Worm (Caenorhabditis elegans): ENCODE data around the gene F02A9.1.

The F02A9.1 gene

ce11 chrIII:9104060-9104459 is 26.5 kb upstream of the F02A9.1 start (continued):
- TF ChIP-seq Y53F4B.3 (GFP tag; IDR thresholded peaks at IDR 0.05) = peak; percentile 27; the same call in 1 of the 2 replicates
- 0 out of 2 replicates have a peak, but pooled peaks have one; percentile 30 for TF ChIP-seq Y95B8A.8 (GFP tag; IDR thresholded peaks at IDR 0.05)
- peak; percentile 69; the same call in 1 of the 2 replicates for TF ChIP-seq aptf-2 (GFP tag; conservative IDR thresholded peaks at IDR 0.05)
- TF ChIP-seq let-526 (GFP tag; IDR thresholded peaks at IDR 0.05) = peak; percentile 76; the same call in 1 of the 2 replicates
- TF ChIP-seq him-1 (tag; optimal IDR thresholded peaks at IDR 0.05) = peak; percentile 92
- TF ChIP-seq snpc-4 (GFP tag; optimal IDR thresholded peaks at IDR 0.05) = peak; percentile 86
- TF ChIP-seq snpc-4 (tag; optimal IDR thresholded peaks at IDR 0.05) = peak; percentile 51 to 96 (median 88)
- TF ChIP-seq B0336.3 (GFP tag; IDR thresholded peaks at IDR 0.05) = peak; percentile 62
- peak; percentile 81 for TF ChIP-seq dox-1 (GFP tag; IDR thresholded peaks at IDR 0.05)
- TF ChIP-seq ztf-3 (GFP tag; optimal IDR thresholded peaks at IDR 0.05) = no peak

- TF ChIP-seq D2030.7 (GFP tag; IDR thresholded peaks at IDR 0.05) (no peak), ztf-22 (GFP tag; optimal IDR thresholded peaks at IDR 0.05) (no peak), nhr-120 (GFP tag; IDR thresholded peaks at IDR 0.05) (no peak), chd-7 (tag; optimal IDR thresholded peaks at IDR 0.05) (no peak), ceh-100 (GFP tag; IDR thresholded peaks at IDR 0.05) (no peak), akir-1 (GFP tag; optimal IDR thresholded peaks at IDR 0.05) (no peak), lsl-1 (GFP tag; optimal IDR thresholded peaks at IDR 0.05) (no peak), F37B4.10 (GFP tag; IDR thresholded peaks at IDR 0.05) (no peak), bed-2 (GFP tag; IDR thresholded peaks at IDR 0.05) (no peak), cebp-1 (GFP tag; IDR thresholded peaks at IDR 0.05) (no peak), cebp-1 (tag; optimal IDR thresholded peaks at IDR 0.05) (no peak), mel-28 (tag; optimal IDR thresholded peaks at IDR 0.05; ENCODE audit: borderline replicate concordance) (no peak), F52B5.7 (tag; optimal IDR thresholded peaks at IDR 0.05) (no peak)
Measured at ce11 chrIII:9103643-9104042, 26.0 kb upstream of the F02A9.1 start, which contains the start of gene dos-1. Gene dos-1 (plus strand): TSS chrIII:9103943.

- TF ChIP-seq tbx-9 (tag; optimal IDR thresholded peaks at IDR 0.05; ENCODE audit: borderline replicate concordance) (no peak), aptf-2 (GFP tag; conservative IDR thresholded peaks at IDR 0.05) (no peak), egl-44 (GFP tag; IDR thresholded peaks at IDR 0.05) (no peak), let-526 (GFP tag; IDR thresholded peaks at IDR 0.05) (no peak), sdz-38 (tag; optimal IDR thresholded peaks at IDR 0.05) (no peak), Y53G8AR.9 (GFP tag; conservative IDR thresholded peaks at IDR 0.05) (no peak), aptf-3 (GFP tag; IDR thresholded peaks at IDR 0.05) (no peak), dpl-1 (GFP tag; optimal IDR thresholded peaks at IDR 0.05) (no peak), hmg-1.2 (GFP tag; IDR thresholded peaks at IDR 0.05) (no peak), lsy-27 (tag; optimal IDR thresholded peaks at IDR 0.05; ENCODE audit: borderline replicate concordance, insufficient read depth) (no peak), ccch-3 (GFP tag; optimal IDR thresholded peaks at IDR 0.05) (no peak), ama-1 (optimal IDR thresholded peaks at IDR 0.05) (no peak), ama-1 (GFP tag; optimal IDR thresholded peaks at IDR 0.05) (no peak), madf-6 (GFP tag; IDR thresholded peaks at IDR 0.05) (no peak), F57A8.1 (GFP tag; optimal IDR thresholded peaks at IDR 0.05) (no peak)
Measured at ce11 chrIII:9101212-9101611, 23.6 kb upstream of the F02A9.1 start, which contains the start of gene ZK507.1. Gene ZK507.1 (minus strand): TSS chrIII:9101312.
